Worm (Caenorhabditis elegans): ENCODE results near the gene ZK792.12.

The ZK792.12 gene

ce11 chrIV:11693493-11693892, at the start of gene ZK792.12:
ZK792.12 (plus strand) TSS chrIV:11693793.
- TF ChIP-seq unc-62 (GFP tag; optimal IDR thresholded peaks at IDR 0.05): no peak

ce11 chrIV:11643829-11644228, 49.8 kb upstream of the ZK792.12 start, which contains the start of gene prx-2:
prx-2 (plus strand) TSS chrIV:11644129.
- TF ChIP-seq unc-62 (GFP tag; optimal IDR thresholded peaks at IDR 0.05): no peak

- no peak for TF ChIP-seq unc-62 (GFP tag; optimal IDR thresholded peaks at IDR 0.05)
These were observed 48.9 kb upstream of the ZK792.12 start for ce11 chrIV:11644705-11645104.

- TF ChIP-seq unc-62 (GFP tag; optimal IDR thresholded peaks at IDR 0.05): no peak
These were observed 48.2 kb upstream of the ZK792.12 start for ce11 chrIV:11645354-11645753.

ce11 chrIV:11646908-11647307, 46.7 kb upstream of the ZK792.12 start:
- TF ChIP-seq unc-62 (GFP tag; optimal IDR thresholded peaks at IDR 0.05): no peak

- TF ChIP-seq unc-62 (GFP tag; optimal IDR thresholded peaks at IDR 0.05): no peak
These were observed 44.6 kb upstream of the ZK792.12 start, which contains the start of gene ZK809.8 for ce11 chrIV:11649031-11649430. ZK809.8 (minus strand) TSS chrIV:11649064.

- no peak for TF ChIP-seq unc-62 (GFP tag; optimal IDR thresholded peaks at IDR 0.05)
These were observed 43.2 kb upstream of the ZK792.12 start for ce11 chrIV:11650344-11650743.

ce11 chrIV:11651965-11652453, 41.6 kb upstream of the ZK792.12 start, which contains the start of the genes acl-3 and ndub-6:
acl-3 (minus strand) TSS chrIV:11652023.
ndub-6 (plus strand) TSS chrIV:11652403.
- no peak for TF ChIP-seq unc-62 (GFP tag; optimal IDR thresholded peaks at IDR 0.05)

- no peak for TF ChIP-seq unc-62 (GFP tag; optimal IDR thresholded peaks at IDR 0.05)
These were observed 38.2 kb upstream of the ZK792.12 start, which contains the start of gene ent-1 for ce11 chrIV:11655370-11655769. ent-1 (minus strand) TSS chrIV:11655470.

- no peak for TF ChIP-seq unc-62 (GFP tag; optimal IDR thresholded peaks at IDR 0.05)
These were observed 37.3 kb upstream of the ZK792.12 start, which contains the start of gene ZK809.5 for ce11 chrIV:11656144-11656780. ZK809.5 (plus strand) TSS chrIV:11656730.

ce11 chrIV:11659794-11660312, 33.7 kb upstream of the ZK792.12 start, which contains the start of gene ZK792.1:
ZK792.1 (plus strand) TSS chrIV:11659844.
- no peak for TF ChIP-seq unc-62 (GFP tag; optimal IDR thresholded peaks at IDR 0.05)

- no peak for TF ChIP-seq unc-62 (GFP tag; optimal IDR thresholded peaks at IDR 0.05)
These were observed 28.6 kb upstream of the ZK792.12 start, which contains the start of gene ZK809.9 for ce11 chrIV:11665010-11665409. ZK809.9 (plus strand) TSS chrIV:11665310.

- TF ChIP-seq unc-62 (GFP tag; optimal IDR thresholded peaks at IDR 0.05): no peak
These were observed 25.6 kb upstream of the ZK792.12 start, which contains the start of gene atg-4.2 for ce11 chrIV:11668001-11668400. atg-4.2 (plus strand) TSS chrIV:11668024.

ce11 chrIV:11673543-11673942, 20.1 kb upstream of the ZK792.12 start, which contains the start of gene inx-8:
inx-8 (plus strand) TSS chrIV:11673843.
- no peak for TF ChIP-seq unc-62 (GFP tag; optimal IDR thresholded peaks at IDR 0.05)

- no peak for TF ChIP-seq unc-62 (GFP tag; optimal IDR thresholded peaks at IDR 0.05)
These were observed 17.5 kb upstream of the ZK792.12 start, which contains the start of gene inx-9 for ce11 chrIV:11676054-11676453. inx-9 (plus strand) TSS chrIV:11676354.

- no peak for TF ChIP-seq unc-62 (GFP tag; optimal IDR thresholded peaks at IDR 0.05)
These were observed 11.7 kb upstream of the ZK792.12 start, which contains the start of gene ZK792.4 for ce11 chrIV:11681905-11682304. ZK792.4 (minus strand) TSS chrIV:11682005.

- no peak for TF ChIP-seq unc-62 (GFP tag; optimal IDR thresholded peaks at IDR 0.05)
These were observed 5.6 kb upstream of the ZK792.12 start, which contains the start of gene ZK792.5 for ce11 chrIV:11688018-11688417. ZK792.5 (minus strand) TSS chrIV:11688118.
